Fruit fly (Drosophila melanogaster) whole organism, wandering third instar larva: Measurements from ENCODE around the gene emei.

Experiments used
- Abd-B ChIP-seq: fragments of >200 bp; optimal IDR thresholded peaks from 2 replicates; lab custom pipeline; 2017; ENCODE audit warnings: missing biosample characterization, missing genetic modification characterization
- CG32264 ChIP-seq: fragments of 200-800 bp; sonication (Bioruptor generic); optimal IDR thresholded peaks from 2 replicates; lab custom pipeline; 2016; ENCODE audit warnings: missing biosample characterization, missing genetic modification characterization
- CrebA ChIP-seq: fragments of 200-800 bp; sonication (Bioruptor generic); optimal IDR thresholded peaks from 2 replicates; lab custom pipeline; 2016; ENCODE audit warnings: missing biosample characterization, mild to moderate bottlenecking, missing genetic modification characterization, borderline replicate concordance
- Dfd ChIP-seq: fragments of >200 bp; optimal IDR thresholded peaks from 2 replicates; lab custom pipeline; 2017; ENCODE audit warnings: missing biosample characterization, missing genetic modification characterization
- Dif ChIP-seq: fragments of 200-275, 200-300 bp; sonication (Bioruptor generic); optimal IDR thresholded peaks from 2 replicates; lab custom pipeline; 2018; ENCODE audit warnings: missing biosample characterization, missing genetic modification characterization; ENCODE audit not compliant: partially characterized antibody
- GATAd ChIP-seq: sonication (Bioruptor generic); optimal IDR thresholded peaks from 2 replicates; lab custom pipeline; 2016; ENCODE audit warnings: missing biosample characterization, missing genetic modification characterization
- HLH106 ChIP-seq: fragments of 200-800 bp; optimal IDR thresholded peaks from 3 replicates; lab custom pipeline; 2019; ENCODE audit warnings: missing biosample characterization, mild to moderate bottlenecking, missing genetic modification characterization, moderate library complexity
- Hnf4 ChIP-seq: fragments of 200-800 bp; sonication (Bioruptor generic); optimal IDR thresholded peaks from 2 replicates; lab custom pipeline; 2016; ENCODE audit warnings: missing biosample characterization, mild to moderate bottlenecking, missing genetic modification characterization
- Hr78 ChIP-seq: fragments of >200 bp; optimal IDR thresholded peaks from 2 replicates; lab custom pipeline; 2017; ENCODE audit warnings: missing biosample characterization, missing genetic modification characterization
- Hr83 ChIP-seq: fragments of 200-300 bp; sonication (Bioruptor generic); optimal IDR thresholded peaks from 2 replicates; lab custom pipeline; 2016; ENCODE audit warnings: missing biosample characterization, mild to moderate bottlenecking, missing genetic modification characterization, moderate library complexity; ENCODE audit not compliant: poor library complexity, severe bottlenecking
- Jra ChIP-seq: sonication (Bioruptor generic); optimal IDR thresholded peaks from 2 replicates; lab custom pipeline; 2016; ENCODE audit warnings: missing biosample characterization, missing genetic modification characterization
- Mio ChIP-seq: sonication (Bioruptor generic); optimal IDR thresholded peaks from 2 replicates; lab custom pipeline; 2016; ENCODE audit warnings: missing biosample characterization, missing genetic modification characterization
- Myc ChIP-seq: fragments of >200 bp; optimal IDR thresholded peaks from 2 replicates; lab custom pipeline; 2017
- N ChIP-seq: fragments of >200 bp; optimal IDR thresholded peaks from 2 replicates; lab custom pipeline; 2018; ENCODE audit warnings: missing biosample characterization, missing external identifiers, missing genetic modification characterization
- OdsH ChIP-seq: fragments of 200-800 bp; sonication (Bioruptor generic); optimal IDR thresholded peaks from 2 replicates; lab custom pipeline; 2016; ENCODE audit warnings: missing biosample characterization, mild to moderate bottlenecking, missing genetic modification characterization
- Rel ChIP-seq, 2 experiments: fragments of 200-800 bp; sonication (Bioruptor generic) in 1 of 2; optimal IDR thresholded peaks; 2 replicates in 1 of 2; 3 replicates in 1 of 2; lab custom pipeline; 2016 to 2019; ENCODE audit warnings: mild to moderate bottlenecking in 2 of 2, missing biosample characterization in 2 of 2, missing genetic modification characterization in 2 of 2, moderate library complexity in 1 of 2
- Sp1 ChIP-seq: fragments of 200-800 bp; sonication (Bioruptor generic); optimal IDR thresholded peaks from 3 replicates; lab custom pipeline; 2019; ENCODE audit warnings: missing biosample characterization, mild to moderate bottlenecking, missing genetic modification characterization, moderate library complexity
- Vsx2 ChIP-seq: fragments of 200-300, 225-300 bp; sonication (Bioruptor generic); optimal IDR thresholded peaks from 2 replicates; lab custom pipeline; 2018; ENCODE audit warnings: missing biosample characterization, missing genetic modification characterization; ENCODE audit not compliant: partially characterized antibody
- br ChIP-seq: fragments of 200-800 bp; sonication (Bioruptor generic); optimal IDR thresholded peaks from 2 replicates; lab custom pipeline; 2016; ENCODE audit warnings: missing biosample characterization, missing genetic modification characterization
- brk ChIP-seq: fragments of 200-800 bp; sonication (Bioruptor generic); optimal IDR thresholded peaks from 2 replicates; lab custom pipeline; 2016; ENCODE audit warnings: missing biosample characterization, mild to moderate bottlenecking, missing genetic modification characterization
- dl ChIP-seq, 2 experiments: fragments of 175-275, 200-275 bp in 1 of 2; fragments of 200-275 bp in 1 of 2; sonication (Bioruptor generic); optimal IDR thresholded peaks; lab custom pipeline; 2018; ENCODE audit warnings: mild to moderate bottlenecking in 2 of 2, missing biosample characterization in 2 of 2, missing genetic modification characterization in 2 of 2, moderate library complexity in 2 of 2; ENCODE audit not compliant: partially characterized antibody in 2 of 2, insufficient read depth in 1 of 2
- dmrt93B ChIP-seq: fragments of 200-800 bp; sonication (Bioruptor generic); optimal IDR thresholded peaks from 2 replicates; lab custom pipeline; 2018; ENCODE audit warnings: missing biosample characterization, mild to moderate bottlenecking, missing genetic modification characterization
- dsf ChIP-seq: sonication (Bioruptor generic); optimal IDR thresholded peaks from 2 replicates; lab custom pipeline; 2016; ENCODE audit warnings: missing biosample characterization, missing genetic modification characterization, borderline replicate concordance
- ey ChIP-seq: fragments of 200-800 bp; sonication (Bioruptor generic); optimal IDR thresholded peaks from 2 replicates; lab custom pipeline; 2016; ENCODE audit warnings: missing biosample characterization, missing genetic modification characterization
- foxo ChIP-seq, 2 experiments: fragments of 200-800 bp; sonication (Bioruptor generic); optimal IDR thresholded peaks; 2 replicates in 1 of 2; 3 replicates in 1 of 2; lab custom pipeline; 2016 to 2017; ENCODE audit warnings: missing biosample characterization in 2 of 2, missing genetic modification characterization in 2 of 2
- fru ChIP-seq: fragments of 200-800 bp; sonication (Bioruptor generic); optimal IDR thresholded peaks from 3 replicates; lab custom pipeline; 2016; ENCODE audit warnings: missing biosample characterization, mild to moderate bottlenecking, missing genetic modification characterization
- h ChIP-seq: fragments of 200-800 bp; sonication (Bioruptor generic); optimal IDR thresholded peaks from 3 replicates; lab custom pipeline; 2016; ENCODE audit warnings: missing biosample characterization, mild to moderate bottlenecking, missing genetic modification characterization
- jim ChIP-seq: fragments of 175-275, 200-325 bp; sonication (Bioruptor generic); optimal IDR thresholded peaks from 2 replicates; lab custom pipeline; 2016; ENCODE audit warnings: missing biosample characterization, mild to moderate bottlenecking, missing genetic modification characterization
- lola ChIP-seq: fragments of >200 bp; optimal IDR thresholded peaks from 2 replicates; lab custom pipeline; 2017; ENCODE audit warnings: missing biosample characterization, missing genetic modification characterization
- pan ChIP-seq: fragments of >200 bp; optimal IDR thresholded peaks from 2 replicates; lab custom pipeline; 2017
- psq ChIP-seq: fragments of 200-800 bp; sonication (Bioruptor generic); optimal IDR thresholded peaks from 3 replicates; lab custom pipeline; 2017; ENCODE audit warnings: missing biosample characterization, mild to moderate bottlenecking, missing genetic modification characterization, moderate library complexity
- rgr ChIP-seq: fragments of 200-800 bp; sonication (Bioruptor generic); optimal IDR thresholded peaks from 3 replicates; lab custom pipeline; 2016; ENCODE audit warnings: missing biosample characterization, mild to moderate bottlenecking, missing genetic modification characterization
- sv ChIP-seq: fragments of 200-800 bp; sonication (Bioruptor generic); optimal IDR thresholded peaks from 3 replicates; lab custom pipeline; 2016; ENCODE audit warnings: missing biosample characterization, missing genetic modification characterization
- tai ChIP-seq: sonication (Bioruptor generic); optimal IDR thresholded peaks from 2 replicates; lab custom pipeline; 2016; ENCODE audit warnings: missing biosample characterization, missing genetic modification characterization
- usp ChIP-seq: fragments of >200 bp; optimal IDR thresholded peaks from 2 replicates; lab custom pipeline; 2017; ENCODE audit warnings: missing biosample characterization, missing genetic modification characterization
- woc ChIP-seq: sonication (Bioruptor generic); optimal IDR thresholded peaks from 2 replicates; lab custom pipeline; 2016; ENCODE audit warnings: missing biosample characterization, mild to moderate bottlenecking, missing genetic modification characterization

The emei gene

DNA sequence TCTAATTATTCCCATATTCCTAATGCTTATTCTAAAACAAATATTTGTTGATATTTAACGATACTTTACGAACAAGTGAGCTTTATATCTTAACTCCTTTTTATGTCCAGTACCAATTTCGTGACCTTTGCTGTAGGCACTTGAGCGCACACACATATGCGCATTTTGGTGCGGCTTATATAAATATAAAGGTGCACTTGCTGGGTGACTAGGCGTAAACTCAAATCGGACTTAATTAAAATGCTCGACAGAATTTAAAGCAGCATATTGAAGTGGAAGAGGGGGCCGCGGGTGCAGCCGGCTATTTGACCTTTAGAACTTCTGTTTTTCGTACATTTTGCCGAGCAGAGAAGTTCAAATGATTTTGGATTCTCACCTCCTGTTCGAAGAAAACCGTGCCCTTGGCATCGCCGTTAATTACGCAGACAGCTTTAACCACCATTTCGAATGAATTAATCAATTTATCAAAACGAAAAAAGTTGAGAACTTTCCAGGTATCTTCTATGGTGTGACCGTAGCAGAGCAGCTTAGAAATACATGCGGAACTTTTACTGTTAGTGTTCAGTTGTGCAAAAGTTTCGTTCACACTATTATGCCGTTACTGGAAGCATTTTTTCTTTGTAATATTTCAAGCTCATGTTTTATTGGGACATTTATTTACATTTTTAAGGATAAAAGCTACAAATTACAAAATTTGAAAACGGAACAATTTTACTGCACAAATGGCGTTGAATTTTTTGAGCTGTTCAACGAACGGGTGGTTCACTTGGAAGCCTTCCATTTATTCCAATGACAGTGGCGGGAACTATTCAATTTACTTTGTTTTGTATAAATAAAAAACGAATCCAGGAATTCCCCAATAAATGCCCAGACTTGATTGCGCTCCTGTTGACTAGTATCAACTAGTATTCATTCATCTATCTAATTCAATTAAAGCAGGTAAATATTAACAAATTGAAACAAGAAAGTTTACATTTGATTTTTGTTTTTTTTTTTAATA is 4.0 kb downstream of the emei start, which contains the start of gene Sod1:
TSS of gene Sod1 (minus strand) at position 543 of the 1,000 bp plus-strand sequence.
- no peak for TF ChIP-seq psq
- TF ChIP-seq sv: no peak
- TF ChIP-seq Dif: no peak
- no peak for TF ChIP-seq HLH106 (tag; lab: Kevin White, UChicago)
- TF ChIP-seq Hnf4 (GFP tag; lab: Kevin White, UChicago): peak; percentile 89
- no peak for TF ChIP-seq Abd-B (GFP tag; lab: Kevin White, UChicago)
- no peak for TF ChIP-seq Hr78 (GFP tag; lab: Kevin White, UChicago)
- no peak for TF ChIP-seq Dfd (GFP tag; lab: Kevin White, UChicago)
- peak; percentile 19 for TF ChIP-seq rgr (GFP tag; lab: Kevin White, UChicago)
- TF ChIP-seq ey: no peak
- TF ChIP-seq Sp1 (GFP tag; lab: Kevin White, UChicago): no peak
- TF ChIP-seq dsf: no peak
- TF ChIP-seq Rel (GFP tag; optimal IDR thresholded peaks at IDR 0.05; lab: Kevin White, UChicago): no peak
- peak; percentile 79 for TF ChIP-seq Rel (tag; optimal IDR thresholded peaks at IDR 0.05; lab: Kevin White, UChicago)
- no peak for TF ChIP-seq foxo (GFP tag; optimal IDR thresholded peaks at IDR 0.05; lab: Kevin White, UChicago)
- no peak for TF ChIP-seq Jra
- no peak for TF ChIP-seq OdsH (GFP tag; lab: Kevin White, UChicago)
- no peak for TF ChIP-seq N (GFP tag; lab: Kevin White, UChicago)
- TF ChIP-seq dmrt93B (GFP tag; lab: Kevin White, UChicago): no peak
- no peak for TF ChIP-seq Vsx2 (GFP tag; lab: Kevin White, UChicago)
- TF ChIP-seq fru: no peak
- TF ChIP-seq tai (GFP tag; lab: Kevin White, UChicago): no peak
- no peak for TF ChIP-seq Myc (lab: Kevin White, UChicago)
- peak; percentile 6 for TF ChIP-seq lola (GFP tag; lab: Kevin White, UChicago)
- peak; percentile 32 for TF ChIP-seq br
- peak; percentile 26 for TF ChIP-seq Hr83 (GFP tag; lab: Kevin White, UChicago)
- no peak for TF ChIP-seq dl (GFP tag; optimal IDR thresholded peaks at IDR 0.05; lab: Kevin White, UChicago; ENCODE audit: insufficient read depth in 1 of 2, partially characterized antibody in 2 of 2)
- no peak for TF ChIP-seq jim (GFP tag; lab: Kevin White, UChicago)

DNA sequence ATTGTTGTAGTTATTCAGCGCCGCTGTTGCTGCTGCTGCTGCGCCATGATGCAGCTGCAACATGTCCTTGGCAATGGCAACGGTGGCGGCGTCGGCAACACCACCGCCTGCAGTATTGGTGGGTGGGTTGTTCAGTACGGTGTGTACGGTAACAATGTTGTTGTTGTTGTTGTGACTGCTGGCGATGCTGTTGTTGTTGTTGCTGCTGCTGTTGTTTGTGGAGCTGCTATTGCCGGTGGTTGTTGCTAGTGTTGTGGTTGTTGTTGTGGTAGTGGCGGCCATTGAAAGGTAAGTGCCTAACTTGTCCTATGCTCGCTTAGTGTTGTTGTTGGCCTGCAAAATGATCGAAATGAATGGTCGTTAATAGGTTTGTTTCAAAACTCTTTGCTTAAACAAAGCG is 8.2 kb downstream of the emei start:
- no peak for TF ChIP-seq Jra
- no peak for TF ChIP-seq h (GFP tag; lab: Kevin White, UChicago)
- no peak for TF ChIP-seq Hr78 (GFP tag; lab: Kevin White, UChicago)
- TF ChIP-seq GATAd: no peak
- TF ChIP-seq Abd-B (GFP tag; lab: Kevin White, UChicago): no peak
- no peak for TF ChIP-seq br
- TF ChIP-seq Mio (GFP tag; lab: Kevin White, UChicago): no peak

DNA sequence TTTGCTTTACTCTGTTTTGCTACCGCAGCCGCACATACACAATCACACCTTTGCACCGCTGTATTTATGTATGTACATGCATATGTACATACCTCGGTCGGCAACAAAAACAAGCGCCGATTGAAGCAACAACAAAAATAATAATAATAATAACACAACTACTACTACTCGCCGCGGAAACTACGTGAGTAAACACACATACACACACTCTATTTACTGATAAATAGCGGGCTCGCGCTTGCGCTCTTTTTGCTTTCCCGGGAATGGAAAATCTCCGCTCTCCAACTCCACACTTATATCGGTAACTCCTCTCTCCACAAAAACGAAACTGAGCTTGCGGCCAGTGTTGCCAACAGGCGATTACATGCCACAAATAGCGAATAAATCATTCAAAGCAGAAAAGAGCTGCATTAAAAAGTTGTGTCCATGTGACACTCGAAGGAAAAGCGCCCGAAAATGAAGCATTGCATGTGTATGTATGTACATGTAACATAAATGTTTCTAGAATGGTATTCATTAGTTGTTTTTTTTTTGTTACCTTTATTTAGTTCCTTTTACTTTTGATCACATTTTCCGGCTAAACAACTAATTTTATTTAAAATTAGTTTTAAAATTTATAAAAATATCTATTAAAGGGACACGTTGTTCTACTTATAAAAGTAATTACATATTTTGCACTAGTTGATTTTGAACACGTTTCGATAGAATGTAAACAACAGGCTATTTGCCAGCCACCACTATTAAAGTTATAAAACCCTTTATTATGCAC is 9.3 kb downstream of the emei start:
- peak; percentile 28 for TF ChIP-seq OdsH (GFP tag; lab: Kevin White, UChicago)
- no peak for TF ChIP-seq Rel (GFP tag; optimal IDR thresholded peaks at IDR 0.05; lab: Kevin White, UChicago)
- TF ChIP-seq Rel (tag; optimal IDR thresholded peaks at IDR 0.05; lab: Kevin White, UChicago): no peak
- no peak for TF ChIP-seq lola (GFP tag; lab: Kevin White, UChicago)
- no peak for TF ChIP-seq usp (GFP tag; lab: Kevin White, UChicago)
- TF ChIP-seq Sp1 (GFP tag; lab: Kevin White, UChicago): peak; percentile 16
- TF ChIP-seq N (GFP tag; lab: Kevin White, UChicago): no peak
- TF ChIP-seq br: no peak
- no peak for TF ChIP-seq Vsx2 (GFP tag; lab: Kevin White, UChicago)
- TF ChIP-seq dl (GFP tag; optimal IDR thresholded peaks at IDR 0.05; lab: Kevin White, UChicago; ENCODE audit: insufficient read depth in 1 of 2, partially characterized antibody in 2 of 2): peak in 1 of 2 experiments; percentile 51
- no peak for TF ChIP-seq jim (GFP tag; lab: Kevin White, UChicago)
- peak; percentile 11 for TF ChIP-seq Hnf4 (GFP tag; lab: Kevin White, UChicago)
- TF ChIP-seq GATAd: no peak
- no peak for TF ChIP-seq pan
- TF ChIP-seq fru: no peak
- TF ChIP-seq foxo (GFP tag; optimal IDR thresholded peaks at IDR 0.05; lab: Kevin White, UChicago): peak in 1 of 2 experiments; percentile 25
- no peak for TF ChIP-seq CrebA
- TF ChIP-seq Hr83 (GFP tag; lab: Kevin White, UChicago): peak; percentile 1
- TF ChIP-seq woc (GFP tag; lab: Kevin White, UChicago): no peak
- TF ChIP-seq Jra: peak; percentile 6
- peak; percentile 43 for TF ChIP-seq h (GFP tag; lab: Kevin White, UChicago)
- no peak for TF ChIP-seq ey
- peak; percentile 27 for TF ChIP-seq rgr (GFP tag; lab: Kevin White, UChicago)
- no peak for TF ChIP-seq Dfd (GFP tag; lab: Kevin White, UChicago)
- peak; percentile 46 for TF ChIP-seq psq
- no peak for TF ChIP-seq tai (GFP tag; lab: Kevin White, UChicago)
- no peak for TF ChIP-seq Abd-B (GFP tag; lab: Kevin White, UChicago)
- TF ChIP-seq Dif: peak; percentile 69
- no peak for TF ChIP-seq Hr78 (GFP tag; lab: Kevin White, UChicago)
- no peak for TF ChIP-seq CG32264
- TF ChIP-seq Mio (GFP tag; lab: Kevin White, UChicago): no peak
- no peak for TF ChIP-seq brk
- peak; percentile 34 for TF ChIP-seq sv
- no peak for TF ChIP-seq HLH106 (tag; lab: Kevin White, UChicago)
- no peak for TF ChIP-seq Myc (lab: Kevin White, UChicago)
- TF ChIP-seq dmrt93B (GFP tag; lab: Kevin White, UChicago): no peak
- no peak for TF ChIP-seq dsf
